Worm (Caenorhabditis elegans): ENCODE results near the gene ril-2.

- no peak for TF ChIP-seq T22C8.4 (GFP tag; IDR thresholded peaks at IDR 0.05)
- TF ChIP-seq ref-1 (GFP tag; conservative IDR thresholded peaks at IDR 0.05), result no peak
- TF ChIP-seq tab-1 (GFP tag; IDR thresholded peaks at IDR 0.05), result no peak
- TF ChIP-seq med-1 (GFP tag; optimal IDR thresholded peaks at IDR 0.05; ENCODE audit: insufficient read depth), result no peak
Observed at ce11 chrV:12596196-12596595, 2.8 kb downstream of the ril-2 start, which contains the start of gene mma-1.

Data from whole organism, midembryonic.